Worm (Caenorhabditis elegans) whole organism, L1 larva: ENCODE data around the gene tkt-1.

Experiments used
- ama-1 ChIP-seq: fragments of 150-350 bp; optimal IDR thresholded peaks from 2 replicates; lab custom pipeline; 2014
- mdl-1 ChIP-seq, 2 experiments: fragments of 150-350 bp; optimal IDR thresholded peaks; 2 replicates each; lab custom pipeline; 2014 to 2017; ENCODE audit warnings: missing biosample characterization in 2 of 2, missing genetic modification characterization in 2 of 2, inconsistent platforms in 1 of 2
- nhr-28 ChIP-seq: fragments of 150-350 bp; optimal IDR thresholded peaks from 2 replicates; lab custom pipeline; 2014; ENCODE audit warnings: missing biosample characterization, missing genetic modification characterization
- nhr-76 ChIP-seq: sonication (generic microtip); optimal IDR thresholded peaks from 2 replicates; lab custom pipeline; 2017; ENCODE audit warnings: missing biosample characterization, missing genetic modification characterization
- snpc-4 ChIP-seq: fragments of 150-350 bp; optimal IDR thresholded peaks from 2 replicates; lab custom pipeline; 2014; ENCODE audit warnings: missing biosample characterization, missing genetic modification characterization
- snu-23 ChIP-seq: sonication (generic microtip); optimal IDR thresholded peaks from 2 replicates; lab custom pipeline; 2016; ENCODE audit warnings: missing genetic modification characterization, missing compliant biosample characterization
- unc-130 ChIP-seq: fragments of 150-350 bp; optimal IDR thresholded peaks from 2 replicates; lab custom pipeline; 2017; ENCODE audit warnings: missing biosample characterization, missing genetic modification characterization, inconsistent platforms

ce11 chrIV:10227534-10227933 lies 15.9 kb upstream of the tkt-1 start, which contains the start of gene F01G10.6:
- no peak for TF ChIP-seq snu-23 (GFP tag; lab: Kevin White, UChicago)
- no peak for TF ChIP-seq nhr-28 (tag; lab: Kevin White, UChicago)
- TF ChIP-seq ama-1 = no peak
- no peak for TF ChIP-seq nhr-76 (tag; lab: Kevin White, UChicago)
- no peak for TF ChIP-seq snpc-4
- TF ChIP-seq unc-130 (tag; lab: Kevin White, UChicago) = no peak
- no peak for TF ChIP-seq mdl-1 (tag; optimal IDR thresholded peaks at IDR 0.05; lab: Kevin White, UChicago)
